Worm (Caenorhabditis elegans): ENCODE measurements around the gene srw-120.

ce11 chrV:2962960-2963359, 33.0 kb downstream of the srw-120 start, which contains the start of gene srw-138:
- TF ChIP-seq elt-3 (tag; optimal IDR thresholded peaks at IDR 0.05), result no peak
- no peak for TF ChIP-seq snpc-4 (tag; optimal IDR thresholded peaks at IDR 0.05)
- TF ChIP-seq sptf-1 (tag; optimal IDR thresholded peaks at IDR 0.05), result no peak
- TF ChIP-seq fos-1 (tag; optimal IDR thresholded peaks at IDR 0.05), result no peak
- no peak for TF ChIP-seq unc-62 (GFP tag; optimal IDR thresholded peaks at IDR 0.05)
- no peak for TF ChIP-seq lsy-2 (tag; optimal IDR thresholded peaks at IDR 0.05)
- no peak for TF ChIP-seq unc-130 (tag; optimal IDR thresholded peaks at IDR 0.05)
- no peak for TF ChIP-seq fkh-8 (tag; optimal IDR thresholded peaks at IDR 0.05)
- no peak for TF ChIP-seq pqm-1 (tag; optimal IDR thresholded peaks at IDR 0.05)

Measured in whole organism, L1 larva.